Worm (Caenorhabditis elegans) whole organism, L1 larva: ENCODE data around the gene Y61B8A.6.
"Not testable (repeated sequence)": the region's sequence is repeated elsewhere in the genome, so short reads cannot be mapped to it uniquely, and the experiment has no call there.

Source experiments
- C16A3.4 ChIP-seq: fragments of 150-350 bp; optimal IDR thresholded peaks from 2 replicates; lab custom pipeline; 2014; ENCODE audit warnings: missing biosample characterization, missing genetic modification characterization
- C34B4.2 ChIP-seq: sonication (generic microtip); optimal IDR thresholded peaks from 2 replicates; lab custom pipeline; 2017; ENCODE audit warnings: mild to moderate bottlenecking, missing genetic modification characterization, missing compliant biosample characterization
- F16B12.6 ChIP-seq: fragments of 150-350 bp; optimal IDR thresholded peaks from 2 replicates; lab custom pipeline; 2014; ENCODE audit warnings: missing biosample characterization, missing genetic modification characterization
- Y116A8C.19 ChIP-seq: sonication (generic microtip); optimal IDR thresholded peaks from 2 replicates; lab custom pipeline; 2016; ENCODE audit warnings: missing compliant biosample characterization, missing genetic modification characterization, borderline replicate concordance
- aha-1 ChIP-seq: fragments of 150-350 bp; optimal IDR thresholded peaks from 2 replicates; lab custom pipeline; 2014; ENCODE audit warnings: missing biosample characterization, missing genetic modification characterization
- ama-1 ChIP-seq: fragments of 150-350 bp; optimal IDR thresholded peaks from 2 replicates; lab custom pipeline; 2014
- ces-1 ChIP-seq: fragments of 150-350 bp; optimal IDR thresholded peaks from 2 replicates; lab custom pipeline; 2014; ENCODE audit warnings: missing biosample characterization, missing genetic modification reagents, missing genetic modification characterization
- dsc-1 ChIP-seq: sonication (generic microtip); optimal IDR thresholded peaks from 2 replicates; lab custom pipeline; 2016; ENCODE audit warnings: mild to moderate bottlenecking, missing genetic modification characterization, missing compliant biosample characterization
- efl-1 ChIP-seq, 4 experiments: fragments of 150-350 bp; optimal IDR thresholded peaks in 3 of 4; peaks in 1 of 4; 1 replicate in 1 of 4; 2 replicates in 3 of 4; lab custom pipeline; 2014; ENCODE audit warnings: missing biosample characterization in 2 of 4, missing genetic modification characterization in 2 of 4, missing genetic modification reagents in 2 of 4
- efl-3 ChIP-seq: fragments of 200-800 bp; sonication (Bioruptor generic); optimal IDR thresholded peaks from 2 replicates; lab custom pipeline; 2018; ENCODE audit warnings: mild to moderate bottlenecking, missing genetic modification characterization, missing compliant biosample characterization
- egl-13 ChIP-seq: sonication (generic microtip); optimal IDR thresholded peaks from 2 replicates; lab custom pipeline; 2016; ENCODE audit warnings: missing genotype, missing genetic modification reagents, missing genetic modification characterization, missing compliant biosample characterization
- elt-2 ChIP-seq: sonication (generic microtip); optimal IDR thresholded peaks from 2 replicates; lab custom pipeline; 2016; ENCODE audit warnings: missing genetic modification characterization, mild to moderate bottlenecking, inconsistent platforms, missing compliant biosample characterization, missing genetic modification reagents
- elt-3 ChIP-seq, 6 experiments: fragments of 150-350 bp in 1 of 6; sonication (generic microtip); optimal IDR thresholded peaks; 2 replicates each; lab custom pipeline; 2017 to 2018; ENCODE audit warnings: missing biosample characterization in 6 of 6, missing genetic modification characterization in 6 of 6, inconsistent platforms in 1 of 6
- fkh-10 ChIP-seq: sonication (generic microtip); optimal IDR thresholded peaks from 2 replicates; lab custom pipeline; 2017; ENCODE audit warnings: missing biosample characterization, missing genetic modification reagents, missing genetic modification characterization
- fkh-4 ChIP-seq: sonication (generic microtip); optimal IDR thresholded peaks from 2 replicates; lab custom pipeline; 2016; ENCODE audit warnings: missing compliant biosample characterization, missing genetic modification characterization, borderline replicate concordance
- fkh-8 ChIP-seq: sonication (generic microtip); optimal IDR thresholded peaks from 2 replicates; lab custom pipeline; 2016; ENCODE audit warnings: mild to moderate bottlenecking, missing genetic modification characterization, missing compliant biosample characterization
- fos-1 ChIP-seq: fragments of 150-350 bp; optimal IDR thresholded peaks from 2 replicates; lab custom pipeline; 2014; ENCODE audit warnings: missing biosample characterization, missing genetic modification characterization
- grh-1 ChIP-seq: fragments of 200-800 bp; sonication (Bioruptor generic); IDR thresholded peaks from 2 replicates; pipeline ENCODE4 v1.3.6; 2022; ENCODE audit warnings: missing genetic modification reagents, missing genetic modification characterization, missing compliant biosample characterization
- lin-14 ChIP-seq: fragments of 200-800 bp; sonication (Bioruptor generic); optimal IDR thresholded peaks from 2 replicates; lab custom pipeline; 2018; ENCODE audit warnings: mild to moderate bottlenecking, missing genetic modification characterization, moderate library complexity, missing compliant biosample characterization
- mab-9 ChIP-seq: fragments of 200-800 bp; sonication (Bioruptor generic); IDR thresholded peaks from 2 replicates; pipeline ENCODE4 v1.3.6; 2022; ENCODE audit warnings: missing genetic modification reagents, missing genetic modification characterization, missing compliant biosample characterization
- nhr-11 ChIP-seq: fragments of 150-350 bp; optimal IDR thresholded peaks from 2 replicates; lab custom pipeline; 2014; ENCODE audit warnings: missing biosample characterization, missing genetic modification characterization
- nhr-19 ChIP-seq: fragments of 200-800 bp; sonication (Bioruptor generic); conservative IDR thresholded peaks from 2 replicates; pipeline ENCODE4 v1.3.6; 2022; ENCODE audit warnings: missing genetic modification characterization, missing compliant biosample characterization
- nhr-20 ChIP-seq: sonication (generic microtip); optimal IDR thresholded peaks from 2 replicates; lab custom pipeline; 2016; ENCODE audit warnings: mild to moderate bottlenecking, missing genetic modification characterization, missing compliant biosample characterization
- nhr-28 ChIP-seq: fragments of 150-350 bp; optimal IDR thresholded peaks from 2 replicates; lab custom pipeline; 2014; ENCODE audit warnings: missing biosample characterization, missing genetic modification characterization
- nhr-47 ChIP-seq: sonication (generic microtip); optimal IDR thresholded peaks from 2 replicates; lab custom pipeline; 2016; ENCODE audit warnings: mild to moderate bottlenecking, missing genetic modification characterization, moderate library complexity, missing compliant biosample characterization
- nhr-76 ChIP-seq: sonication (generic microtip); optimal IDR thresholded peaks from 2 replicates; lab custom pipeline; 2017; ENCODE audit warnings: missing biosample characterization, missing genetic modification characterization
- nhr-85 ChIP-seq: sonication (generic microtip); peaks from one replicate; lab custom pipeline; 2016; ENCODE audit warnings: missing genetic modification characterization, inconsistent platforms, missing compliant biosample characterization
- pag-3 ChIP-seq: sonication (generic microtip); optimal IDR thresholded peaks from 2 replicates; lab custom pipeline; 2017; ENCODE audit warnings: missing genetic modification characterization, mild to moderate bottlenecking, missing compliant biosample characterization, antibody characterized with exemption, borderline replicate concordance; ENCODE audit not compliant: insufficient read depth
- pax-3 ChIP-seq: fragments of 200-800 bp; sonication (Bioruptor generic); optimal IDR thresholded peaks from 2 replicates; lab custom pipeline; 2018; ENCODE audit warnings: mild to moderate bottlenecking, missing genetic modification characterization, moderate library complexity, missing compliant biosample characterization
- pqm-1 ChIP-seq: sonication (generic microtip); optimal IDR thresholded peaks from 3 replicates; lab custom pipeline; 2017; ENCODE audit warnings: missing biosample characterization, missing genetic modification characterization
- skn-1 ChIP-seq: fragments of 150-350 bp; optimal IDR thresholded peaks from 2 replicates; lab custom pipeline; 2014; ENCODE audit warnings: missing biosample characterization, missing genetic modification characterization
- snpc-4 ChIP-seq: fragments of 150-350 bp; optimal IDR thresholded peaks from 2 replicates; lab custom pipeline; 2014; ENCODE audit warnings: missing biosample characterization, missing genetic modification characterization
- snu-23 ChIP-seq: sonication (generic microtip); optimal IDR thresholded peaks from 2 replicates; lab custom pipeline; 2016; ENCODE audit warnings: missing genetic modification characterization, missing compliant biosample characterization
- sptf-1 ChIP-seq: fragments of 150-350 bp; optimal IDR thresholded peaks from 2 replicates; lab custom pipeline; 2014; ENCODE audit warnings: missing biosample characterization, missing genetic modification characterization
- swsn-7 ChIP-seq: sonication (generic microtip); optimal IDR thresholded peaks from 2 replicates; lab custom pipeline; 2016; ENCODE audit warnings: missing genetic modification characterization, missing compliant biosample characterization
- unc-98 ChIP-seq: fragments of 200-800 bp; sonication (Bioruptor generic); IDR thresholded peaks from 2 replicates; pipeline ENCODE4 v1.3.6; 2022; ENCODE audit warnings: missing genetic modification characterization, missing compliant biosample characterization
- vab-15 ChIP-seq: sonication (generic microtip); optimal IDR thresholded peaks from 2 replicates; lab custom pipeline; 2017; ENCODE audit warnings: missing genotype, mild to moderate bottlenecking, missing genetic modification characterization, missing compliant biosample characterization
- zip-4 ChIP-seq: fragments of 200-800 bp; sonication (Bioruptor generic); optimal IDR thresholded peaks from 2 replicates; lab custom pipeline; 2018; ENCODE audit warnings: mild to moderate bottlenecking, missing genetic modification characterization, moderate library complexity, missing compliant biosample characterization

The Y61B8A.6 gene

ce11 chrV:17261385-17261784, 9.7 kb downstream of the Y61B8A.6 start:
- TF ChIP-seq fos-1 (tag; lab: Kevin White, UChicago): no peak
- TF ChIP-seq snpc-4 (tag; lab: Kevin White, UChicago): peak; percentile 24

DNA sequence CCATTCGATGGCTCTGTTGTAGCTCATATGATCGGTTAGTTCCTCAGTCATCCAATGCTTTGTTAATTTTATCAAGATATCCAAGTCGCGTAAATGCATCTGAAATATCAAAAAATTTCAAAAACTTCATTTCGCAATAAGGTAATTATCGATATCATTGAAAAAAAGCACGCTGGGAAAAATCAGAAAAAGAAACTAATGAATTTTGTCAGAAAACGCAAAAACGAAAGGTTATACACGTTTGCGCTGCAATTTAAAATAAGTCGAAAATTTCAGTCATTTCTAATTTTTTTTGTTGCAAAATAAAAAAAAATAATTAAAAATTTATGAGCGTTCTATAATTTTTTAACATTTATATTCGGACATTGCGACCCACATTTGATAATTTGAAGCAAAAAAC, 13.1 kb downstream of the Y61B8A.6 start, which contains the start of gene K10G4.3:
Gene K10G4.3, minus strand, starts transcription at position 101 of the 400 bp plus-strand sequence.
- TF ChIP-seq nhr-11; skn-1 (tag; lab: Kevin White, UChicago); sptf-1 (tag; lab: Kevin White, UChicago): not testable (repeated sequence)
- TF ChIP-seq, all 84 proteins: peak for 0; not testable (repeated sequence) for 84

DNA sequence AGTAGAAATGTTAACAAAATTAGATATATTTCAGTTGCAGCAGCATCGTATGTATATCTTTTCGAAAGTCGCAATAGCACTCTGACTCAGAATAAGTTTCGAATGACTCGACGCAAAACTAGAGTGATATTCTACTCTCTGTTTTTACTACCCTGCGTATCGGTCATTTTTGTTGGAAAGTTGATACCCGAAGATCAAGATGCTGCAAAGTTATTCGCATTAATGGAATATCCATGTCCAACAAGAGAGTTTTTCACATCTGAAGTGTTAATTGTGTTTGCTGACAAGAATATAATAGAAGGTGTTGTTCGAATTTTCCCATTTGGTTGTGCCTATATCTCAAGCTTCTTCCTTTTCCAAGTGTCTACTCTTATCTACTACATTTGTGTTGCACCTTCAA, 20.4 kb downstream of the Y61B8A.6 start:
- TF ChIP-seq vab-15 (tag; lab: Kevin White, UChicago) (no peak), pqm-1 (tag; lab: Kevin White, UChicago) (no peak)

ce11 chrV:17273249-17273648, 21.5 kb downstream of the Y61B8A.6 start, which contains the start of gene K10G4.10:
K10G4.10 (plus strand) TSS chrV:17273549.
- TF ChIP-seq nhr-76 (tag; lab: Kevin White, UChicago): no peak
- TF ChIP-seq swsn-7 (tag; lab: Kevin White, UChicago): no peak
- TF ChIP-seq fkh-10: no peak
- TF ChIP-seq mab-9: no peak
- TF ChIP-seq pax-3 (tag; lab: Kevin White, UChicago): no peak
- TF ChIP-seq nhr-19: no peak
- TF ChIP-seq grh-1 (GFP tag; lab: Robert Waterston, UW): no peak
- no peak for TF ChIP-seq ces-1 (GFP tag; lab: Kevin White, UChicago)
- no peak for TF ChIP-seq elt-2 (tag; lab: Kevin White, UChicago)
- TF ChIP-seq aha-1 (tag; lab: Kevin White, UChicago): no peak
- no peak for TF ChIP-seq unc-98 (GFP tag; lab: Robert Waterston, UW)
- TF ChIP-seq C16A3.4 (tag; lab: Kevin White, UChicago): no peak
- no peak for TF ChIP-seq nhr-85 (tag; lab: Kevin White, UChicago)
- no peak for TF ChIP-seq snu-23 (GFP tag; lab: Kevin White, UChicago)
- no peak for TF ChIP-seq Y116A8C.19 (tag; lab: Kevin White, UChicago)
- no peak for TF ChIP-seq efl-3

ce11 chrV:17284159-17284558, 32.4 kb downstream of the Y61B8A.6 start:
- TF ChIP-seq snpc-4 (tag; lab: Kevin White, UChicago) (no peak), ama-1 (lab: Kevin White, UChicago) (no peak)

ce11 chrV:17292740-17293139, 41.0 kb downstream of the Y61B8A.6 start:
- no peak for TF ChIP-seq ama-1 (lab: Kevin White, UChicago)
- no peak for TF ChIP-seq pag-3 (tag; lab: Kevin White, UChicago)
- TF ChIP-seq C34B4.2 (tag; lab: Kevin White, UChicago): no peak
- TF ChIP-seq nhr-47 (tag; lab: Kevin White, UChicago): no peak

DNA sequence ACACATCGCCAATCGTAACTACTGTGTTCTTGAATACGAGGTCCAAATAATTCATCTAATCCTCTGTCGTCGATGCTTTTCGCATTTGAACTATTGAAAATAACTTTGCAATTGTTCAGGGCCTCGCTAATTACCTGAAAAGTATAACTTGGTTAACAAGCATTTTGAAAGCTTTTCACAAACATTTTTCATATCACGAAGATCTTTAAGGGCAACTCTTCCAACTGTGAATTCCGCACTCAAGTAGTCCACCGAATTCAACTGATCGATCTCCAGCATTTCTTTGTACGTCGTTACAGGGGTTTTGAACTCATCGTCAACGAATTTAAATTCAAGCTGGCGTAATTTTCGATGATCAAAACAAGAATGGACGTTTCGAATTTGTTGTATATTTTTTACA, 44.7 kb downstream of the Y61B8A.6 start:
- no peak for TF ChIP-seq fkh-8 (tag; lab: Kevin White, UChicago)
- TF ChIP-seq zip-4 (GFP tag; lab: Kevin White, UChicago): no peak
- TF ChIP-seq snu-23 (GFP tag; lab: Kevin White, UChicago): no peak
- TF ChIP-seq efl-1 (optimal IDR thresholded peaks at IDR 0.05; lab: Kevin White, UChicago): no peak
- no peak for TF ChIP-seq efl-1 (GFP tag; optimal IDR thresholded peaks at IDR 0.05 in 1 of 2; lab: Kevin White, UChicago)
- no peak for TF ChIP-seq C16A3.4 (tag; lab: Kevin White, UChicago)
- TF ChIP-seq nhr-11: no peak
- no peak for TF ChIP-seq nhr-28 (tag; lab: Kevin White, UChicago)
- TF ChIP-seq elt-2 (tag; lab: Kevin White, UChicago): no peak
- no peak for TF ChIP-seq F16B12.6 (tag; lab: Kevin White, UChicago)
- no peak for TF ChIP-seq dsc-1 (tag; lab: Kevin White, UChicago)
- no peak for TF ChIP-seq sptf-1 (tag; lab: Kevin White, UChicago)
- no peak for TF ChIP-seq aha-1 (tag; lab: Kevin White, UChicago)
- TF ChIP-seq lin-14 (GFP tag; lab: Kevin White, UChicago): no peak
- no peak for TF ChIP-seq fkh-4 (tag; lab: Kevin White, UChicago)
- TF ChIP-seq unc-98 (GFP tag; lab: Robert Waterston, UW): no peak
- no peak for TF ChIP-seq egl-13
- TF ChIP-seq nhr-20 (tag; lab: Kevin White, UChicago): no peak
- TF ChIP-seq grh-1 (GFP tag; lab: Robert Waterston, UW): no peak
- no peak for TF ChIP-seq elt-3 (tag; optimal IDR thresholded peaks at IDR 0.05; lab: Kevin White, UChicago)
- TF ChIP-seq mab-9: no peak
- TF ChIP-seq, all 84 proteins: peak for 0
